Fruit fly (Drosophila melanogaster) whole organism, embryonic: ENCODE data around the gene Bub1.
A peak's percentile ranks its signal among the peaks of the same experiment; 100 is the strongest.

Experiments
- Atf-2 ChIP-seq: fragments of 200-800 bp; sonication (Bioruptor generic); optimal IDR thresholded peaks from 2 replicates; lab custom pipeline; 2016; ENCODE audit warnings: missing biosample characterization, missing genetic modification characterization
- B-H2 ChIP-seq: fragments of 200-800 bp; sonication (Bioruptor generic); optimal IDR thresholded peaks from 2 replicates; lab custom pipeline; 2018; ENCODE audit warnings: missing biosample characterization, mild to moderate bottlenecking, missing genetic modification characterization
- CG10321 ChIP-seq: fragments of 200-800 bp; sonication (Bioruptor generic); IDR thresholded peaks from 2 replicates; pipeline ENCODE4 v1.3.6; 2022; ENCODE audit warnings: missing biosample characterization, missing genetic modification characterization
- CG10543 ChIP-seq: fragments of 200-800 bp; sonication (Bioruptor generic); optimal IDR thresholded peaks from 3 replicates; lab custom pipeline; 2017; ENCODE audit warnings: missing biosample characterization, mild to moderate bottlenecking, missing genetic modification characterization, moderate library complexity
- CG10565 ChIP-seq: fragments of 200-800 bp; sonication (Bioruptor generic); optimal IDR thresholded peaks from 3 replicates; lab custom pipeline; 2016; ENCODE audit warnings: missing biosample characterization, mild to moderate bottlenecking, missing genetic modification characterization
- CG11695 ChIP-seq: fragments of 200-800 bp; sonication (Bioruptor generic); IDR thresholded peaks from 3 replicates; pipeline ENCODE4 v1.3.6; 2022; ENCODE audit warnings: missing biosample characterization, missing genetic modification characterization
- CG11696 ChIP-seq: fragments of 200-800 bp; sonication (Bioruptor generic); IDR thresholded peaks from 2 replicates; pipeline ENCODE4 v1.3.6; 2022; ENCODE audit warnings: missing biosample characterization, missing genetic modification characterization
- CG1233 ChIP-seq: fragments of 200-800 bp; sonication (Bioruptor generic); optimal IDR thresholded peaks from 4 replicates; lab custom pipeline; 2018; ENCODE audit warnings: missing biosample characterization, mild to moderate bottlenecking, missing genetic modification characterization
- CG12942 ChIP-seq: fragments of 200-800 bp; sonication (Bioruptor generic); optimal IDR thresholded peaks from 3 replicates; lab custom pipeline; 2016; ENCODE audit warnings: missing biosample characterization, missing genetic modification characterization
- CG13424 ChIP-seq: fragments of 200-800 bp; sonication (Bioruptor generic); optimal IDR thresholded peaks from 2 replicates; lab custom pipeline; 2019; ENCODE audit warnings: missing biosample characterization, mild to moderate bottlenecking, missing genetic modification characterization, moderate library complexity
- CG18599 ChIP-seq: fragments of 200-800 bp; sonication (Bioruptor generic); optimal IDR thresholded peaks from 3 replicates; lab custom pipeline; 2017; ENCODE audit warnings: missing biosample characterization, missing genetic modification characterization, mild to moderate bottlenecking, moderate library complexity, missing genetic modification reagents
- CG18764 ChIP-seq: fragments of 200-800 bp; sonication (Bioruptor generic); optimal IDR thresholded peaks from 3 replicates; lab custom pipeline; 2016; ENCODE audit warnings: missing biosample characterization, missing genetic modification characterization
- CG2116 ChIP-seq: fragments of 200-800 bp; sonication (Bioruptor generic); optimal IDR thresholded peaks from 3 replicates; lab custom pipeline; 2018; ENCODE audit warnings: missing biosample characterization, mild to moderate bottlenecking, missing genetic modification characterization
- CG33557 ChIP-seq: fragments of 200-800 bp; sonication (Bioruptor generic); optimal IDR thresholded peaks from 2 replicates; lab custom pipeline; 2019; ENCODE audit warnings: missing biosample characterization, mild to moderate bottlenecking, missing genetic modification characterization, moderate library complexity
- CG4820 ChIP-seq: fragments of 200-800 bp; sonication (Bioruptor generic); optimal IDR thresholded peaks from 3 replicates; lab custom pipeline; 2016; ENCODE audit warnings: missing biosample characterization, missing genetic modification characterization
- CG6654 ChIP-seq: fragments of 200-800 bp; sonication (Bioruptor generic); optimal IDR thresholded peaks from 2 replicates; lab custom pipeline; 2017; ENCODE audit warnings: missing biosample characterization, mild to moderate bottlenecking, missing genetic modification characterization
- CG6765 ChIP-seq: fragments of 200-800 bp; sonication (Bioruptor generic); optimal IDR thresholded peaks from 3 replicates; lab custom pipeline; 2017; ENCODE audit warnings: missing biosample characterization, mild to moderate bottlenecking, missing genetic modification characterization
- CG7271 ChIP-seq: fragments of 200-800 bp; sonication (Bioruptor generic); optimal IDR thresholded peaks from 2 replicates; lab custom pipeline; 2018; ENCODE audit warnings: missing biosample characterization, mild to moderate bottlenecking, missing genetic modification characterization, moderate library complexity
- CG8290 ChIP-seq, 3 experiments: fragments of 200-800 bp; sonication (Bioruptor generic); optimal IDR thresholded peaks; 2 replicates each; lab custom pipeline; 2016 to 2019; ENCODE audit warnings: missing biosample characterization in 3 of 3, missing genetic modification characterization in 3 of 3, mild to moderate bottlenecking in 2 of 3, moderate library complexity in 1 of 3
- D19B ChIP-seq: fragments of 200-800 bp; sonication (Bioruptor generic); optimal IDR thresholded peaks from 2 replicates; lab custom pipeline; 2017; ENCODE audit warnings: missing biosample characterization, mild to moderate bottlenecking, missing genetic modification characterization
- Fer2 ChIP-seq: fragments of 200-800 bp; sonication (Bioruptor generic); optimal IDR thresholded peaks from 2 replicates; lab custom pipeline; 2018; ENCODE audit warnings: missing biosample characterization, mild to moderate bottlenecking, missing genetic modification characterization, moderate library complexity
- Gug ChIP-seq: fragments of 200-800 bp; sonication (Bioruptor generic); IDR thresholded peaks from 4 replicates; pipeline ENCODE4 v1.3.6; 2022; ENCODE audit warnings: missing biosample characterization, missing genetic modification characterization
- H2.0 ChIP-seq: fragments of 200-800 bp; sonication (Bioruptor generic); IDR thresholded peaks from 2 replicates; pipeline ENCODE4 v1.3.6; 2022; ENCODE audit warnings: missing biosample characterization, missing genetic modification characterization
- Med ChIP-seq: fragments of 200-800 bp; sonication (Bioruptor generic); peaks from one replicate; lab custom pipeline; 2016; ENCODE audit warnings: missing biosample characterization, missing genetic modification characterization, mild to moderate bottlenecking, inconsistent platforms, moderate library complexity
- Myb ChIP-seq: fragments of 200-800 bp; sonication (Bioruptor generic); optimal IDR thresholded peaks from 2 replicates; lab custom pipeline; 2016; ENCODE audit warnings: missing biosample characterization, missing genetic modification characterization
- Ptx1 ChIP-seq: fragments of 200-800 bp; sonication (Bioruptor generic); IDR thresholded peaks from 2 replicates; pipeline ENCODE4 v1.3.6; 2022; ENCODE audit warnings: missing biosample characterization, missing genetic modification characterization
- Ravus ChIP-seq: fragments of 200-800 bp; sonication (Bioruptor generic); IDR thresholded peaks from 2 replicates; pipeline ENCODE4 v1.3.6; 2022; ENCODE audit warnings: missing biosample characterization, missing genetic modification characterization
- Spps ChIP-seq: fragments of 200-800 bp; sonication (Bioruptor generic); optimal IDR thresholded peaks from 2 replicates; lab custom pipeline; 2018; ENCODE audit warnings: missing biosample characterization, mild to moderate bottlenecking, missing genetic modification characterization
- Sry-δ ChIP-seq: fragments of 200-800 bp; sonication (Bioruptor generic); optimal IDR thresholded peaks from 2 replicates; lab custom pipeline; 2016; ENCODE audit warnings: missing biosample characterization, missing genetic modification characterization
- Vsx1 ChIP-seq: fragments of 200-800 bp; sonication (Bioruptor generic); optimal IDR thresholded peaks from 2 replicates; lab custom pipeline; 2017; ENCODE audit warnings: missing biosample characterization, mild to moderate bottlenecking, missing genetic modification characterization, missing genetic modification reagents
- abd-A ChIP-seq: fragments of 200-800 bp; sonication (Bioruptor generic); optimal IDR thresholded peaks from 3 replicates; lab custom pipeline; 2019; ENCODE audit warnings: missing biosample characterization, mild to moderate bottlenecking, missing genetic modification characterization, moderate library complexity
- bigmax ChIP-seq: fragments of 200-800 bp; sonication (Bioruptor generic); optimal IDR thresholded peaks from 2 replicates; lab custom pipeline; 2018; ENCODE audit warnings: missing biosample characterization, mild to moderate bottlenecking, missing genetic modification characterization
- corto ChIP-seq: fragments of 200-800 bp; sonication (Bioruptor generic); optimal IDR thresholded peaks from 2 replicates; lab custom pipeline; 2016; ENCODE audit warnings: missing biosample characterization, mild to moderate bottlenecking, missing genetic modification characterization, moderate library complexity
- crol ChIP-seq: fragments of 200-800 bp; sonication (Bioruptor generic); IDR thresholded peaks from 2 replicates; pipeline ENCODE4 v1.3.6; 2022; ENCODE audit warnings: missing biosample characterization, missing genetic modification characterization
- fu2 ChIP-seq: fragments of 200-800 bp; sonication (Bioruptor generic); optimal IDR thresholded peaks from 2 replicates; lab custom pipeline; 2016; ENCODE audit warnings: missing biosample characterization, missing genetic modification characterization
- gcm ChIP-seq: fragments of 200-800 bp; sonication (Bioruptor generic); optimal IDR thresholded peaks from 2 replicates; lab custom pipeline; 2019; ENCODE audit warnings: missing biosample characterization, mild to moderate bottlenecking, missing genetic modification characterization, moderate library complexity
- gro ChIP-seq: fragments of 200-800 bp; sonication (Bioruptor generic); optimal IDR thresholded peaks from 2 replicates; lab custom pipeline; 2016; ENCODE audit warnings: missing biosample characterization, missing genetic modification characterization
- gt ChIP-seq: fragments of 200-800 bp; sonication (Bioruptor generic); IDR thresholded peaks from 2 replicates; pipeline ENCODE4 v1.3.6; 2022; ENCODE audit warnings: missing biosample characterization, missing genetic modification characterization
- inv ChIP-seq: fragments of 200-800 bp; sonication (Bioruptor generic); IDR thresholded peaks from 2 replicates; pipeline ENCODE4 v1.3.6; 2022; ENCODE audit warnings: missing biosample characterization, missing genetic modification characterization; ENCODE audit not compliant: partially characterized antibody
- jigr1 ChIP-seq: fragments of 200-800 bp; sonication (Bioruptor generic); IDR thresholded peaks from 3 replicates; pipeline ENCODE4 v1.3.6; 2022; ENCODE audit warnings: missing biosample characterization, missing genetic modification characterization
- mld ChIP-seq: fragments of 200-800 bp; sonication (Bioruptor generic); IDR thresholded peaks from 3 replicates; pipeline ENCODE4 v1.3.6; 2022; ENCODE audit warnings: missing biosample characterization, missing genetic modification characterization; ENCODE audit not compliant: partially characterized antibody
- prd ChIP-seq, 3 experiments: fragments of >200 bp in 2 of 3; fragments of 200-800 bp in 1 of 3; sonication (Bioruptor generic) in 1 of 3; optimal IDR thresholded peaks in 2 of 3; IDR thresholded peaks in 1 of 3; 2 replicates in 2 of 3; 3 replicates in 1 of 3; pipeline versions ENCODE4 v1.3.6 to Lab custom; 2017 to 2022; ENCODE audit warnings: missing biosample characterization in 1 of 3, missing genetic modification characterization in 1 of 3
- pum ChIP-seq: fragments of 200-800 bp; sonication (Bioruptor generic); optimal IDR thresholded peaks from 2 replicates; lab custom pipeline; 2016; ENCODE audit warnings: missing biosample characterization, missing genetic modification characterization
- sens-2 ChIP-seq: fragments of 200-800 bp; sonication (Bioruptor generic); IDR thresholded peaks from 2 replicates; pipeline ENCODE4 v1.3.6; 2022; ENCODE audit warnings: missing biosample characterization, missing genetic modification characterization
- seq ChIP-seq: fragments of 200-800 bp; sonication (Bioruptor generic); IDR thresholded peaks from 2 replicates; pipeline ENCODE4 v1.3.6; 2022; ENCODE audit warnings: missing biosample characterization, missing genetic modification characterization
- sima ChIP-seq: fragments of 200-800 bp; sonication (Bioruptor generic); optimal IDR thresholded peaks from 2 replicates; lab custom pipeline; 2016; ENCODE audit warnings: missing biosample characterization, missing genetic modification characterization
- twi ChIP-seq: fragments of 200-800 bp; optimal IDR thresholded peaks from 2 replicates; lab custom pipeline; 2019; ENCODE audit warnings: missing biosample characterization, mild to moderate bottlenecking, missing genetic modification characterization, moderate library complexity
- tx ChIP-seq: fragments of 200-800 bp; sonication (Bioruptor generic); optimal IDR thresholded peaks from 2 replicates; lab custom pipeline; 2016; ENCODE audit warnings: missing biosample characterization, missing genetic modification characterization
- unc-4 ChIP-seq: fragments of 200-800 bp; sonication (Bioruptor generic); IDR thresholded peaks from 2 replicates; pipeline ENCODE4 v1.3.6; 2022; ENCODE audit warnings: missing biosample characterization, missing genetic modification characterization; ENCODE audit not compliant: partially characterized antibody
- vvl ChIP-seq: fragments of 200-800 bp; sonication (Bioruptor generic); IDR thresholded peaks from 2 replicates; pipeline ENCODE4 v1.3.6; 2022; ENCODE audit warnings: missing biosample characterization, missing genetic modification characterization

Bub1 gene

DNA sequence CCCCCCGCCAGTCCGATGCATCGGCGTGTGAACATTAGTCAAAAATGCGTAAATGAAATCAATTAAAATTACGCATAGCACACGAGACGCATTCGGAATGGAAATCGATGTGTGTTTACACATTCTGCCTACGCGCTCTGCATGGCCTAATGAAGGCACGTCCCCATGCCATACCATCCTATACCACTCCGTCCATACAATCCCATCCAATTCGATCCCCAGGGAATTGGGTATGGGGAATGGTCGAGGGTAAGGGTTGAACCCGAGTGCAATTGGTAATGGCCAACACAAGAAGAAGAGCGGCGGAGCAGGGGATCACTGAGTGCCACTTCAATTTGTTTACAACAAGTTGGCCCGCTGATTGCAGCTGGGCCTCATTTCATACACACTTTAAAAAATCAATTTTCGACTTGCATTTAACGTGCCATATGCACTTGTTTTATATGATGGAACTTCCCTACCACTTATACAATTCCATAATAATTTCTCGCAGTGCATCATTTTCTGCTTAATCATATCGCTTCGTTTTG is 33.2 kb upstream of the Bub1 start (continued):
- no peak for TF ChIP-seq gro
- no peak for TF ChIP-seq mld (GFP tag; lab: Robert Waterston, UW)
- peak; percentile 30 for TF ChIP-seq CG13424 (tag; lab: Kevin White, UChicago)
- TF ChIP-seq CG6654 (GFP tag; lab: Kevin White, UChicago) = no peak
- TF ChIP-seq Gug (GFP tag; lab: Robert Waterston, UW) = no peak
- TF ChIP-seq Sry-δ (GFP tag; lab: Kevin White, UChicago) = no peak
- TF ChIP-seq CG12942 (GFP tag; lab: Kevin White, UChicago) = no peak
- no peak for TF ChIP-seq CG11695
- TF ChIP-seq gt (GFP tag; lab: Robert Waterston, UW) = no peak
- TF ChIP-seq CG6765 (GFP tag; lab: Kevin White, UChicago) = no peak
- TF ChIP-seq CG7271 (tag; lab: Kevin White, UChicago) = no peak
- no peak for TF ChIP-seq prd (optimal IDR thresholded peaks at IDR 0.05; lab: Kevin White, UChicago)
- TF ChIP-seq prd (GFP tag; IDR thresholded peaks at IDR 0.05; lab: Robert Waterston, UW) = peak; percentile 52; the same call in 2 of the 3 replicates
- peak; percentile 7 for TF ChIP-seq Myb (GFP tag; lab: Kevin White, UChicago)
- TF ChIP-seq Med = peak; percentile 72
- no peak for TF ChIP-seq jigr1 (GFP tag; lab: Robert Waterston, UW)
- TF ChIP-seq CG4820 (GFP tag; lab: Kevin White, UChicago) = peak; percentile 46
- no peak for TF ChIP-seq bigmax
- TF ChIP-seq vvl = peak; percentile 79; the same call in 1 of the 2 replicates
- TF ChIP-seq CG2116 (GFP tag; lab: Kevin White, UChicago) = no peak
- TF ChIP-seq H2.0 (GFP tag; lab: Robert Waterston, UW) = peak; percentile 32; the same call in 1 of the 2 replicates
- peak; percentile 46 for TF ChIP-seq twi (tag; lab: Kevin White, UChicago)
- TF ChIP-seq CG10543 (GFP tag; lab: Kevin White, UChicago) = no peak
- TF ChIP-seq corto (GFP tag; lab: Kevin White, UChicago) = no peak
- peak; percentile 38; the same call in 1 of the 2 replicates for TF ChIP-seq sens-2 (GFP tag; lab: Robert Waterston, UW)
- no peak for TF ChIP-seq CG11696 (GFP tag; lab: Robert Waterston, UW)
- no peak for TF ChIP-seq CG18599 (GFP tag; lab: Kevin White, UChicago)
- TF ChIP-seq pum = peak; percentile 8
- TF ChIP-seq tx (GFP tag; lab: Kevin White, UChicago) = no peak
- TF ChIP-seq gcm (GFP tag; lab: Kevin White, UChicago) = no peak
- peak; percentile 42 for TF ChIP-seq CG1233 (GFP tag; lab: Kevin White, UChicago)
- TF ChIP-seq fu2 (GFP tag; lab: Kevin White, UChicago) = no peak
- TF ChIP-seq seq = no peak
- TF ChIP-seq crol (GFP tag; lab: Robert Waterston, UW) = no peak
- no peak for TF ChIP-seq sima
- TF ChIP-seq CG10565 (GFP tag; lab: Kevin White, UChicago) = no peak
- TF ChIP-seq Ravus = no peak
- no peak for TF ChIP-seq CG33557 (GFP tag; lab: Kevin White, UChicago)
- TF ChIP-seq CG8290 (GFP tag; optimal IDR thresholded peaks at IDR 0.05; lab: Kevin White, UChicago) = peak; percentile 19
- no peak for TF ChIP-seq CG8290 (tag; optimal IDR thresholded peaks at IDR 0.05; lab: Kevin White, UChicago)
- no peak for TF ChIP-seq Fer2 (tag; lab: Kevin White, UChicago)
- TF ChIP-seq Spps (tag; lab: Kevin White, UChicago) = no peak
- TF ChIP-seq D19B = no peak
- no peak for TF ChIP-seq CG18764 (GFP tag; lab: Kevin White, UChicago)
- TF ChIP-seq Atf-2 (GFP tag; lab: Kevin White, UChicago) = no peak
- no peak for TF ChIP-seq inv (GFP tag; lab: Robert Waterston, UW)
- no peak for TF ChIP-seq abd-A
- no peak for TF ChIP-seq B-H2 (GFP tag; lab: Kevin White, UChicago)
- no peak for TF ChIP-seq Vsx1
- no peak for TF ChIP-seq CG10321 (GFP tag; lab: Robert Waterston, UW)
- TF ChIP-seq Ptx1 (GFP tag; lab: Robert Waterston, UW) = peak; percentile 36; the same call in 1 of the 2 replicates
- no peak for TF ChIP-seq unc-4
